Worm (Caenorhabditis elegans) whole organism, midembryonic: Measurements from ENCODE around the gene C09E7.10.

Experiments used
- med-1 ChIP-seq: sonication (generic microtip); optimal IDR thresholded peaks from 2 replicates; lab custom pipeline; 2017; ENCODE audit warnings: missing genetic modification characterization, mild to moderate bottlenecking, missing compliant biosample characterization, antibody characterized with exemption, missing genetic modification reagents; ENCODE audit not compliant: insufficient read depth
- ztf-23 ChIP-seq: fragments of 200-800 bp; sonication (Bioruptor generic); IDR thresholded peaks from 2 replicates; pipeline ENCODE4 v1.3.6; 2022; ENCODE audit warnings: missing genetic modification reagents, missing genetic modification characterization, missing compliant biosample characterization
- ztf-29 ChIP-seq: fragments of 200-800 bp; sonication (Bioruptor generic); IDR thresholded peaks from 2 replicates; pipeline ENCODE4 v1.3.6; 2022; ENCODE audit warnings: missing genetic modification reagents, missing genetic modification characterization, missing compliant biosample characterization

ce11 chrIII:6536945-6537568 lies 17.2 kb upstream of the C09E7.10 start, which contains the start of gene C09E7.4:
- TF ChIP-seq ztf-23 (GFP tag; lab: Robert Waterston, UW) (no peak), med-1 (no peak), ztf-29 (GFP tag; lab: Robert Waterston, UW) (no peak)
